Fruit fly (Drosophila melanogaster) whole organism, wandering third instar larva: ENCODE measurements around the gene Dsk.

ENCODE experiments used
- CG32264 ChIP-seq: fragments of 200-800 bp; sonication (Bioruptor generic); optimal IDR thresholded peaks from 2 replicates; lab custom pipeline; 2016; ENCODE audit warnings: missing biosample characterization, missing genetic modification characterization
- CrebA ChIP-seq: fragments of 200-800 bp; sonication (Bioruptor generic); optimal IDR thresholded peaks from 2 replicates; lab custom pipeline; 2016; ENCODE audit warnings: missing biosample characterization, mild to moderate bottlenecking, missing genetic modification characterization, borderline replicate concordance
- br ChIP-seq: fragments of 200-800 bp; sonication (Bioruptor generic); optimal IDR thresholded peaks from 2 replicates; lab custom pipeline; 2016; ENCODE audit warnings: missing biosample characterization, missing genetic modification characterization
- ey ChIP-seq: fragments of 200-800 bp; sonication (Bioruptor generic); optimal IDR thresholded peaks from 2 replicates; lab custom pipeline; 2016; ENCODE audit warnings: missing biosample characterization, missing genetic modification characterization
- fru ChIP-seq: fragments of 200-800 bp; sonication (Bioruptor generic); optimal IDR thresholded peaks from 3 replicates; lab custom pipeline; 2016; ENCODE audit warnings: missing biosample characterization, mild to moderate bottlenecking, missing genetic modification characterization
- h ChIP-seq: fragments of 200-800 bp; sonication (Bioruptor generic); optimal IDR thresholded peaks from 3 replicates; lab custom pipeline; 2016; ENCODE audit warnings: missing biosample characterization, mild to moderate bottlenecking, missing genetic modification characterization
- rgr ChIP-seq: fragments of 200-800 bp; sonication (Bioruptor generic); optimal IDR thresholded peaks from 3 replicates; lab custom pipeline; 2016; ENCODE audit warnings: missing biosample characterization, mild to moderate bottlenecking, missing genetic modification characterization
- woc ChIP-seq: sonication (Bioruptor generic); optimal IDR thresholded peaks from 2 replicates; lab custom pipeline; 2016; ENCODE audit warnings: missing biosample characterization, mild to moderate bottlenecking, missing genetic modification characterization

DNA sequence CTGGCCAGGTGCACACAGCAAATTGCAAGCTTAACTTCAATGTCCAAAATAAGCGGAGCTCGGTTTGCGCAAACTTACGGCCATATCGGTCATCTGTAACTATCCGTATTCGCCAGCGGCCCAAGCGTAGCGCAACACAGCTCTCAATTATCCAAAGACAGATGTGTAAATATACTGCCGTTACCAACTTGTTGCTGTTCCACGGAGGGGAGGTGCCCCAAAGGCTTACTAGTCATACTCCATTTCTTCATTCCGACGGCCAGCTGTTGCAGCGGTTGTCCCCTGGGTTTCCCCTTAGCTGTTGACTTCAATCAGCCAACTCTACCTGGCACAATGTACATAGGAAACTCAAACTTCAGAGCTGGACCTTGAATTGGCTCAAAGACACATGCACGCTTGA is 30.0 kb upstream of the Dsk start, which contains the start of gene CG31516:
- TF ChIP-seq h (GFP tag; lab: Kevin White, UChicago) (no peak), CrebA (GFP tag; lab: Kevin White, UChicago) (no peak), CG32264 (GFP tag; lab: Kevin White, UChicago) (no peak), fru (GFP tag; lab: Kevin White, UChicago) (no peak), rgr (GFP tag; lab: Kevin White, UChicago) (no peak), br (no peak), woc (GFP tag; lab: Kevin White, UChicago) (no peak), ey (GFP tag; lab: Kevin White, UChicago) (no peak)
